Worm (Caenorhabditis elegans) whole organism, L4 larva: Measurements from ENCODE around the gene acdh-11.

Experiments
- F26F4.8 ChIP-seq: fragments of 200-800 bp; sonication (Bioruptor generic); conservative IDR thresholded peaks from 2 replicates; pipeline ENCODE4 v1.3.6; 2022; ENCODE audit warnings: missing genetic modification characterization, missing compliant biosample characterization
- F37D6.2 ChIP-seq: sonication (generic microtip); optimal IDR thresholded peaks from 2 replicates; lab custom pipeline; 2016; ENCODE audit warnings: mild to moderate bottlenecking, missing genetic modification characterization, missing compliant biosample characterization
- R02D3.7 ChIP-seq: fragments of 150-350 bp; sonication (generic microtip); optimal IDR thresholded peaks from 3 replicates; lab custom pipeline; 2014; ENCODE audit warnings: missing biosample characterization, missing genetic modification characterization
- T20F7.1 ChIP-seq: fragments of 200-800 bp; sonication (Bioruptor generic); optimal IDR thresholded peaks from 2 replicates; lab custom pipeline; 2018; ENCODE audit warnings: mild to moderate bottlenecking, missing genetic modification characterization, missing compliant biosample characterization
- T26A8.4 ChIP-seq: fragments of 200-800 bp; sonication (Bioruptor generic); IDR thresholded peaks from 2 replicates; pipeline ENCODE4 v1.3.6; 2022; ENCODE audit warnings: missing genetic modification characterization, missing compliant biosample characterization
- Y105C5A.15 ChIP-seq: fragments of 200-800 bp; sonication (Bioruptor generic); IDR thresholded peaks from 2 replicates; pipeline ENCODE4 v1.3.6; 2022; ENCODE audit warnings: missing genetic modification characterization, missing compliant biosample characterization
- aha-1 ChIP-seq: fragments of 150-350 bp; peaks from one replicate; lab custom pipeline; 2014; ENCODE audit warnings: missing biosample characterization, missing genetic modification characterization
- aly-2 ChIP-seq: sonication (generic microtip); optimal IDR thresholded peaks from 2 replicates; lab custom pipeline; 2018; ENCODE audit warnings: missing biosample characterization, missing genetic modification characterization
- cey-2 ChIP-seq: sonication (generic microtip); optimal IDR thresholded peaks from 3 replicates; lab custom pipeline; 2017; ENCODE audit warnings: missing genetic modification characterization, mild to moderate bottlenecking, missing compliant biosample characterization, antibody characterized with exemption, borderline replicate concordance; ENCODE audit not compliant: insufficient read depth
- daf-16 ChIP-seq, 3 experiments: sonication (generic microtip); optimal IDR thresholded peaks; 2 replicates each; lab custom pipeline; 2016 to 2017; ENCODE audit warnings: missing genetic modification characterization in 3 of 3, missing genetic modification reagents in 3 of 3, mild to moderate bottlenecking in 2 of 3, missing compliant biosample characterization in 2 of 3, missing biosample characterization in 1 of 3, moderate library complexity in 1 of 3
- daf-8 ChIP-seq: fragments of 200-800 bp; sonication (Bioruptor generic); IDR thresholded peaks from 2 replicates; pipeline ENCODE4 v1.3.6; 2022; ENCODE audit warnings: missing genetic modification characterization, missing compliant biosample characterization
- duxl-1 ChIP-seq: sonication (generic microtip); optimal IDR thresholded peaks from 2 replicates; lab custom pipeline; 2016; ENCODE audit warnings: mild to moderate bottlenecking, missing genetic modification characterization, moderate library complexity, missing compliant biosample characterization; ENCODE audit not compliant: poor library complexity
- dve-1 ChIP-seq: sonication (generic microtip); optimal IDR thresholded peaks from 2 replicates; lab custom pipeline; 2017; ENCODE audit warnings: antibody characterized with exemption, mild to moderate bottlenecking, missing genetic modification characterization, missing compliant biosample characterization; ENCODE audit not compliant: insufficient read depth
- hif-1 ChIP-seq, 2 experiments: sonication (generic microtip); optimal IDR thresholded peaks; 2 replicates each; lab custom pipeline; 2016 to 2017; ENCODE audit warnings: missing compliant biosample characterization in 2 of 2, missing genetic modification characterization in 2 of 2, missing genetic modification reagents in 2 of 2, missing genotype in 2 of 2, mild to moderate bottlenecking in 1 of 2
- hlh-11 ChIP-seq: fragments of 200-800 bp; sonication (Bioruptor generic); optimal IDR thresholded peaks from 2 replicates; lab custom pipeline; 2018; ENCODE audit warnings: mild to moderate bottlenecking, missing genetic modification characterization, missing compliant biosample characterization
- hlh-30 ChIP-seq: sonication (generic microtip); optimal IDR thresholded peaks from 2 replicates; lab custom pipeline; 2017; ENCODE audit warnings: antibody characterized with exemption, mild to moderate bottlenecking, missing genetic modification characterization, missing compliant biosample characterization; ENCODE audit not compliant: insufficient read depth
- lin-1 ChIP-seq: fragments of 200-800 bp; sonication (Bioruptor generic); IDR thresholded peaks from 2 replicates; pipeline ENCODE4 v1.3.6; 2022; ENCODE audit warnings: missing genetic modification reagents, missing genetic modification characterization, missing compliant biosample characterization
- lsy-2 ChIP-seq, 2 experiments: fragments of 150-350 bp in 1 of 2; sonication (generic microtip) in 1 of 2; optimal IDR thresholded peaks; 2 replicates each; lab custom pipeline; 2014 to 2017; ENCODE audit warnings: missing biosample characterization in 2 of 2, missing genetic modification characterization in 2 of 2
- mep-1 ChIP-seq: fragments of 150-350 bp; sonication (generic microtip); optimal IDR thresholded peaks from 3 replicates; lab custom pipeline; 2014; ENCODE audit warnings: missing biosample characterization, missing genetic modification characterization
- mes-2 ChIP-seq: sonication (generic microtip); optimal IDR thresholded peaks from 2 replicates; lab custom pipeline; 2016; ENCODE audit warnings: missing genotype, mild to moderate bottlenecking, missing genetic modification characterization, missing compliant biosample characterization; ENCODE audit not compliant: poor library complexity, severe bottlenecking
- mxl-3 ChIP-seq: fragments of 200-800 bp; sonication (Bioruptor generic); optimal IDR thresholded peaks from 2 replicates; lab custom pipeline; 2018; ENCODE audit warnings: mild to moderate bottlenecking, missing genetic modification characterization, missing compliant biosample characterization
- nhr-10 ChIP-seq: fragments of 150-350 bp; optimal IDR thresholded peaks from 2 replicates; lab custom pipeline; 2014; ENCODE audit warnings: missing biosample characterization, missing genetic modification characterization
- nhr-102 ChIP-seq: sonication (generic microtip); optimal IDR thresholded peaks from 2 replicates; lab custom pipeline; 2016; ENCODE audit warnings: mild to moderate bottlenecking, missing genetic modification characterization, moderate library complexity, missing compliant biosample characterization
- nhr-11 ChIP-seq: fragments of 150-350 bp; optimal IDR thresholded peaks from 2 replicates; lab custom pipeline; 2014; ENCODE audit warnings: missing biosample characterization, missing genetic modification characterization
- nhr-28 ChIP-seq: fragments of 150-350 bp; optimal IDR thresholded peaks from 2 replicates; lab custom pipeline; 2014; ENCODE audit warnings: missing biosample characterization, missing genetic modification characterization
- nhr-48 ChIP-seq: sonication (generic microtip); optimal IDR thresholded peaks from 2 replicates; lab custom pipeline; 2016; ENCODE audit warnings: mild to moderate bottlenecking, missing genetic modification characterization, missing compliant biosample characterization
- nhr-77 ChIP-seq: fragments of 150-350 bp; optimal IDR thresholded peaks from 2 replicates; lab custom pipeline; 2014; ENCODE audit warnings: missing biosample characterization, missing genetic modification characterization
- php-3 ChIP-seq: fragments of 200-800 bp; sonication (Bioruptor generic); IDR thresholded peaks from 2 replicates; pipeline ENCODE4 v1.3.6; 2022; ENCODE audit warnings: missing genetic modification reagents, missing genetic modification characterization, missing compliant biosample characterization
- sdz-12 ChIP-seq: fragments of 200-800 bp; sonication (Bioruptor generic); optimal IDR thresholded peaks from 2 replicates; lab custom pipeline; 2018; ENCODE audit warnings: mild to moderate bottlenecking, missing genetic modification characterization, missing compliant biosample characterization
- spr-3 ChIP-seq: fragments of 200-800 bp; sonication (Bioruptor generic); optimal IDR thresholded peaks from 2 replicates; lab custom pipeline; 2018; ENCODE audit warnings: mild to moderate bottlenecking, missing genetic modification characterization, missing compliant biosample characterization
- tra-1 ChIP-seq: fragments of 200-800 bp; sonication (Bioruptor generic); IDR thresholded peaks from 2 replicates; pipeline ENCODE4 v1.3.6; 2022; ENCODE audit warnings: missing genetic modification reagents, missing genetic modification characterization, missing compliant biosample characterization
- ztf-7 ChIP-seq: fragments of 150-350 bp; optimal IDR thresholded peaks from 2 replicates; lab custom pipeline; 2014; ENCODE audit warnings: missing biosample characterization, missing genetic modification characterization

Gene acdh-11

DNA sequence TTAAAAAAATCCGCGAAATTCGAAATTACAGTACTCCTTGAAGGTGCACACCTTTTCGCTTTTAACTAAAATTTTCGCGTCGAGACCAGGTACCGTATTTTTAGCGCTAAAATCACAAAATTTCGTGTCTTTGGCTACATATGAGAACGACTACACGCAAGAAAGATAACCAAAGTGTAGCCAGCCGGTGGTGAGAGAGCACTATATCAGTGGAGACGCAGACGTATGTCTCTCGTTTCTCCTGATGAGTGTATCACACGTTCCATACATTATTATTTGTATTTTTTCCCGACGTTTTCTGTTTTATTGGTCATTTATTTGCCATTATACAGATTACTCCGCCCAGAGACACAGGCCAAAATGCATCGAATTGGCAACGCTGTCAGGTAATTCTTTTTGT lies at the start of gene acdh-11:
Gene acdh-11 (plus strand): TSS at position 333 of the 400 bp plus-strand sequence.
- TF ChIP-seq lsy-2 (tag; optimal IDR thresholded peaks at IDR 0.05; lab: Kevin White, UChicago): peak in 1 of 2 experiments; percentile 51
- TF ChIP-seq hif-1 (tag; optimal IDR thresholded peaks at IDR 0.05; lab: Kevin White, UChicago): peak in 1 of 2 experiments; percentile 2
- TF ChIP-seq F37D6.2 (tag; lab: Kevin White, UChicago): no peak
- TF ChIP-seq nhr-77 (tag; lab: Kevin White, UChicago): peak; percentile 14
- peak; percentile 65 for TF ChIP-seq dve-1
- TF ChIP-seq duxl-1 (tag; lab: Kevin White, UChicago): no peak
- TF ChIP-seq hlh-30 (tag; lab: Kevin White, UChicago): peak; percentile 56
- TF ChIP-seq mxl-3 (GFP tag; lab: Kevin White, UChicago): peak; percentile 55
- no peak for TF ChIP-seq daf-16 (GFP tag; optimal IDR thresholded peaks at IDR 0.05; lab: Kevin White, UChicago)
- TF ChIP-seq daf-16 (tag; optimal IDR thresholded peaks at IDR 0.05; lab: Kevin White, UChicago): peak; percentile 42
- TF ChIP-seq nhr-48 (tag; lab: Kevin White, UChicago): no peak
- TF ChIP-seq nhr-102 (tag; lab: Kevin White, UChicago): peak; percentile 35
- TF ChIP-seq hlh-11: peak; percentile 79
- TF ChIP-seq php-3 (GFP tag; lab: Robert Waterston, UW): peak; percentile 36; the same call in 1 of the 2 replicates
- TF ChIP-seq sdz-12 (GFP tag; lab: Kevin White, UChicago): no peak
- no peak for TF ChIP-seq cey-2 (tag; lab: Kevin White, UChicago)
- peak; percentile 11 for TF ChIP-seq nhr-11 (tag; lab: Kevin White, UChicago)
- peak; percentile 28 for TF ChIP-seq mep-1 (tag; lab: Kevin White, UChicago)
- TF ChIP-seq mes-2 (tag; lab: Kevin White, UChicago): peak; percentile 26
- peak; percentile 98 for TF ChIP-seq nhr-28 (tag; lab: Kevin White, UChicago)

DNA sequence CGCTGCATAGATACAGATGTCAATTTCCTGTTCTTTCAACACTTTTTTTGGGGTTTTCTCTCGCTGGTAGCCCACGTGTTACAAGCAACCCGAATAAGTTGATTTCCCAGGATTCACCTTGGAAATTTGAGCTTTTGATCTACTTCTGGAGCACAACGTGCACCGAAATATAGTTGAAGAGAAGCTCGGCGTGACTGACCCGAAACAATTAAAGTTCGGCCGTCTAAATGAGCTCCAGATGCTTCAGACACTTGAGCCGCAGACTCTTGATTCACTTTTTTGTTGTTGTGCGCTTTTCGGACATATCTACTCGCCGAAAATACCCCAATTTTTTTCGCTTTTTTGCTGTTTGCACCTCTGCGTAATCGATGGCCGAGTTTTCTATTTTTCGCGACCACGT lies 47.2 kb upstream of the acdh-11 start:
- TF ChIP-seq aly-2: no peak
- no peak for TF ChIP-seq nhr-28 (tag; lab: Kevin White, UChicago)
- TF ChIP-seq nhr-10 (tag; lab: Kevin White, UChicago): no peak
- no peak for TF ChIP-seq Y105C5A.15 (GFP tag; lab: Robert Waterston, UW)
- no peak for TF ChIP-seq hif-1 (tag; optimal IDR thresholded peaks at IDR 0.05; lab: Kevin White, UChicago)
- no peak for TF ChIP-seq nhr-77 (tag; lab: Kevin White, UChicago)
- TF ChIP-seq lin-1: no peak

DNA sequence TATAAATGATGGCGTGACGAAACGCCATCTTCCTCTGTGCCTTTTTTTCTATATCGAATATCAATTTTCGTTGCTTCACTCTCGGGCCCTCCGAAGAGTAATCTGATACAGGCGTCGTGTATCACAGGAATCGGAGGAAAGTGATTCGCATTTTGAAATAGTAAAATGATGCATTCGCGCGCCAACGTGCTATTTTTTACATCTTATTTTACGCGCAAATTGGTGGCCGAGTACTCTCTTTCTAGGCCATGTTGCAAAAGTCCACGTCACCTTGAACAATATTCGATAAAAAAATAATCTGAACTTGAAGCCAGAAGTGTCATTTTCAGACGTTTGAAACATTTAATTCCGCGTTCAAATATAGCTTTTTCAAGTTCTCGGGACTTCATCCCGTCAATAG lies 46.4 kb upstream of the acdh-11 start:
- TF ChIP-seq nhr-11 (tag; lab: Kevin White, UChicago) (no peak), aha-1 (tag; lab: Kevin White, UChicago) (peak; percentile 62)

DNA sequence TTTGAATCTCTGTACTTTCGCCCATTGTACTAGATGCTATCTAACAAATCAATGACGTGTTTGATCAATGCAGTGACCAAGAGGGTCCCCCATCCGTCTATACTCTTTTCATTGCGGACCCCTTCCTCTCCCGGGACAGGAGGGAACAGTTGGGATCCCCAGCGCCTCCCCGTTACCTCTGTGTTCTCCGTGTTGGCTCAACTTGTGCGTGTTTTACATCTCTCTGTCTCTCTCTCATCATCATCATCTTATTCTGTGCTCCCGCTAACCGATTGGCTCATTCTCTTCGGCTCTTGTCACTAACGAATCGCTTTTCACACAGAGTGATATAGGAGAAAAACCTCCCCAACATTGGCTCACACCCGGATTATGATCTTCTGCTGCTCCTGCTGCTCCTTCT lies 45.5 kb upstream of the acdh-11 start, which contains the start of gene unc-49:
Gene unc-49 (plus strand): TSS at position 240 of the 400 bp plus-strand sequence.
- TF ChIP-seq tra-1 (GFP tag; lab: Robert Waterston, UW): no peak
- TF ChIP-seq aha-1 (tag; lab: Kevin White, UChicago): peak; percentile 58

DNA sequence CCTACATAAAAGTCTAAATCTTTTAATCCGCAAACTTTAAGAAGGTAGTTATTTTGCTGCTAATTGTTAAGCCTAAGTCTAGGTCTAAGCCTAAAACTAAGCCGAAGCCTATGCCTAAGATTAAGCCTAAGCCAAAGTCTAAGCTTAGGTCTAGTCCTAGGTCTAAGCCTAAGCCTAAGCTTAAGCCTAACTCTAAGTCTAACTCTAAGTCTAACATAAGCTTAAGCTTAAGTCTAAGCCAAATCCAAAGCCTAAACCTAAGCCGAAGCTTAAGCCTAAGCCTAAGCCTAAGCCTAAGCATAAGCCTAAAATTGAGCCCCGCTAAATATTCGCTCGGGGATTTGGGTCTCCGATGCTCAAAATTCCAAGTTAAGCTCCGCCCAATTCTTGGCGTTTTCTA lies 44.8 kb upstream of the acdh-11 start:
- TF ChIP-seq T26A8.4 (GFP tag; lab: Robert Waterston, UW) (no peak), ztf-7 (tag; lab: Kevin White, UChicago) (no peak), F26F4.8 (GFP tag; lab: Robert Waterston, UW) (no peak), hlh-11 (no peak), R02D3.7 (tag; lab: Kevin White, UChicago) (no peak)

DNA sequence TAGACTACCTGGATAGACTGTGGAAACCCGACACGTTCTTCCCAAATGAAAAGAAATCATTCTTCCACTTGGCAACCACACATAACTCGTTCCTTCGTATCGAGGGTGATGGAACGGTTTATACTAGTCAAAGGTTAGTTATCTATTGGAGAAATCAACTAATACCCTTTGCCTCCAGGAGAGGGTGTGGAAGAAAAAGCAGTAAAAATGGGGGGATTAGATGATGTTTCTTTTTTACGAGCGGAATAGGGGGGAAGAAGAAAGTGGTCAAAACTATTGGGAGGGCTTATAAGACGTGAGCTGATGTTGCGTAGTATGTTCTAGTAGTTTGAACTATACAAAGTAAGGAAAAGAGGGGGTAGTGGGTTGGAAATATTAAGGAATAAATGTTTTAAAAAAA lies 43.0 kb upstream of the acdh-11 start:
- TF ChIP-seq spr-3 (GFP tag; lab: Kevin White, UChicago) (no peak), daf-16 (GFP tag; optimal IDR thresholded peaks at IDR 0.05; lab: Kevin White, UChicago) (no peak), daf-16 (tag; optimal IDR thresholded peaks at IDR 0.05; lab: Kevin White, UChicago) (no peak), nhr-77 (tag; lab: Kevin White, UChicago) (no peak), T20F7.1 (GFP tag; lab: Kevin White, UChicago) (no peak), daf-8 (GFP tag; lab: Robert Waterston, UW) (no peak), lin-1 (no peak)
